Worm (Caenorhabditis elegans) whole organism, L2 larva: ENCODE data around the gene C17C3.1.

Source experiments
- snpc-4 ChIP-seq: fragments of 150-350 bp; optimal IDR thresholded peaks from 2 replicates; lab custom pipeline; 2014; ENCODE audit warnings: missing biosample characterization, missing genetic modification characterization
- unc-62 ChIP-seq: fragments of 150-350 bp; optimal IDR thresholded peaks from 2 replicates; lab custom pipeline; 2014; ENCODE audit warnings: missing biosample characterization, missing genetic modification reagents, missing genetic modification characterization

ce11 chrII:5604441-5604840 is 34.1 kb downstream of the C17C3.1 start:
- TF ChIP-seq unc-62 (GFP tag; lab: Kevin White, UChicago), result no peak
- TF ChIP-seq snpc-4 (tag; lab: Kevin White, UChicago), result no peak
